Fruit fly (Drosophila melanogaster): Measurements from ENCODE around the gene zfh1.

zfh1 gene

DNA sequence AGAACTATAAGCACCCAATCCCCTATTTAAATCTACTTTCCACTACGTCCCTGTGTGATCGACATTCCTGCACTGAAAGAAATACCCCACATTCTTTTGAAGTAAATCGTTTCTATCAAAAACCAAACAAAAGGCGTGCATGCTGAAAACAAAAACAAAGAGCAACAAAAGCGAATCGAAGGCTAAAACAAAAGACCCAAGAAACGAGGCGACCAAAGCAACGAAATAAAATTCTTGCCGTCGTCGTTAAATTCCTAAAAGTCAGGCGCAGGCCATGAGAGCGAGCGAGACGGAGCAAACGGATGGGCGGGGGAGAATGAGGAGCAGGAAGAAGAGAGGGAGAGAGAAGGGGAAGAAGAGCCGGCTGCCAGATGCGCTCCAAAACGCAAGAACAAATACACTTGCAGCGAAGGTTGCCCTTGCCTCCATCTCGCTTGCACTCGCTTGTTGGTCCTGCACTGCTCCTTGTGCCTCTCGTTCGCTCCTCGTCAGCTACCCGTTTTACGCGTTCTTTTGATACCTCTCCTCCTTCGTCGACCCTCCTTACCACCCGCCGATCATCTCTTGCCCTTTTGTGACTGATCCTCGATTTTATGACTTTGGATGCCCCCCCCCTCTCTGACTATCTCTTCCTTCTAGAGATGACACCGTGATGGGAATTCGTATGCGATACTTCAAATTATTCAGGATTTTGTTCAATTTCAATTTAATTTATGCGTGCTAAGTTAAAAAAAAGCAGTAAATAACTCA, 29.0 kb downstream of the zfh1 start (continued):
- TF ChIP-seq D (optimal IDR thresholded peaks at IDR 0.05) (peak; percentile 74), D (GFP tag; optimal IDR thresholded peaks at IDR 0.05) (no peak), Myb (GFP tag; optimal IDR thresholded peaks at IDR 0.05) (no peak), Pdp1 (GFP tag; optimal IDR thresholded peaks at IDR 0.05) (no peak), HHEX (GFP tag; optimal IDR thresholded peaks at IDR 0.05) (no peak), CG3163 (GFP tag; optimal IDR thresholded peaks at IDR 0.05) (no peak), CG14860 (GFP tag; IDR thresholded peaks at IDR 0.05; ENCODE audit: partially characterized antibody) (no peak), ash1 (GFP tag; optimal IDR thresholded peaks at IDR 0.05) (no peak), Scr (GFP tag; IDR thresholded peaks at IDR 0.05; ENCODE audit: partially characterized antibody) (peak; percentile 59), tx (GFP tag; optimal IDR thresholded peaks at IDR 0.05) (no peak), sens-2 (GFP tag; IDR thresholded peaks at IDR 0.05) (no peak), Sox102F (GFP tag; optimal IDR thresholded peaks at IDR 0.05) (no peak), CG12155 (GFP tag; optimal IDR thresholded peaks at IDR 0.05) (no peak), inv (GFP tag; IDR thresholded peaks at IDR 0.05; ENCODE audit: partially characterized antibody) (no peak), HLH3B (GFP tag; IDR thresholded peaks at IDR 0.05) (no peak), CG11398 (GFP tag; optimal IDR thresholded peaks at IDR 0.05) (no peak), pros (GFP tag; optimal IDR thresholded peaks at IDR 0.05) (peak; percentile 94), CG3065 (GFP tag; optimal IDR thresholded peaks at IDR 0.05) (no peak), TFAM (GFP tag; optimal IDR thresholded peaks at IDR 0.05) (no peak), Hey (tag; optimal IDR thresholded peaks at IDR 0.05) (no peak), CG1233 (GFP tag; optimal IDR thresholded peaks at IDR 0.05) (no peak), Fer3 (tag; optimal IDR thresholded peaks at IDR 0.05) (no peak), Dbx (GFP tag; IDR thresholded peaks at IDR 0.05) (no peak), CG6791 (GFP tag; IDR thresholded peaks at IDR 0.05; ENCODE audit: partially characterized antibody) (peak; percentile 51; the same call in 2 of the 3 replicates), CG10979 (tag; optimal IDR thresholded peaks at IDR 0.05) (no peak), Xbp1 (GFP tag; optimal IDR thresholded peaks at IDR 0.05) (no peak), Dll (GFP tag; IDR thresholded peaks at IDR 0.05; ENCODE audit: partially characterized antibody) (peak; percentile 71; the same call in 3 of the 4 replicates), CG31441 (GFP tag; IDR thresholded peaks at IDR 0.05) (no peak), esg (GFP tag; conservative IDR thresholded peaks at IDR 0.05) (no peak), pan (optimal IDR thresholded peaks at IDR 0.05) (no peak), pan (GFP tag; optimal IDR thresholded peaks at IDR 0.05 in 1 of 2, IDR thresholded peaks at IDR 0.05 in 1 of 2) (no peak), CG1602 (GFP tag; optimal IDR thresholded peaks at IDR 0.05) (no peak), schlank (tag; optimal IDR thresholded peaks at IDR 0.05) (no peak), caup (GFP tag; optimal IDR thresholded peaks at IDR 0.05; ENCODE audit: severe bottlenecking) (no peak), bsh (GFP tag; optimal IDR thresholded peaks at IDR 0.05) (peak in 1 of 2 experiments; percentile 8), CG8089 (GFP tag; optimal IDR thresholded peaks at IDR 0.05) (no peak), CG9215 (GFP tag; IDR thresholded peaks at IDR 0.05) (no peak), CG15601 (tag; optimal IDR thresholded peaks at IDR 0.05) (no peak), Blimp-1 (GFP tag; optimal IDR thresholded peaks at IDR 0.05) (peak; percentile 11), lov (optimal IDR thresholded peaks at IDR 0.05) (no peak), lov (GFP tag; IDR thresholded peaks at IDR 0.05) (no peak), tna (GFP tag; IDR thresholded peaks at IDR 0.05; ENCODE audit: partially characterized antibody) (no peak), MBD-R2 (GFP tag; IDR thresholded peaks at IDR 0.05) (peak; percentile 10; the same call in 1 of the 2 replicates), Mrtf (GFP tag; IDR thresholded peaks at IDR 0.05) (no peak), slp2 (GFP tag; optimal IDR thresholded peaks at IDR 0.05) (no peak), Nf-YC (tag; optimal IDR thresholded peaks at IDR 0.05) (no peak), CG32772 (GFP tag; IDR thresholded peaks at IDR 0.05) (no peak), Lhr (GFP tag; optimal IDR thresholded peaks at IDR 0.05) (no peak), CG18011 (GFP tag; optimal IDR thresholded peaks at IDR 0.05) (no peak)
